Fruit fly (Drosophila melanogaster) Kc167 (cell line): Measurements from ENCODE around the gene fzy.

ENCODE experiments used
- Myc ChIP-seq: fragments of >200 bp; optimal IDR thresholded peaks from 2 replicates; lab custom pipeline; 2017; ENCODE audit warnings: missing external identifiers
- Sin3A ChIP-seq: fragments of >200 bp; optimal IDR thresholded peaks from 2 replicates; lab custom pipeline; 2018; ENCODE audit warnings: missing external identifiers
- h ChIP-seq: fragments of >200 bp; optimal IDR thresholded peaks from 3 replicates; lab custom pipeline; 2018; ENCODE audit warnings: missing external identifiers
- insv ChIP-seq: fragments of >200 bp; optimal IDR thresholded peaks from 3 replicates; lab custom pipeline; 2018; ENCODE audit warnings: missing external identifiers
- psq ChIP-seq: fragments of >200 bp; optimal IDR thresholded peaks from 2 replicates; lab custom pipeline; 2017; ENCODE audit warnings: missing external identifiers
- ttk ChIP-seq: sonication (Bioruptor generic); optimal IDR thresholded peaks from 2 replicates; lab custom pipeline; 2017; ENCODE audit warnings: missing external identifiers

fzy gene

dm6 chr2L:16299466-16300311, 11.1 kb upstream of the fzy start, which contains the start of the genes heix and CG17328:
Gene heix, minus strand, starts transcription at chr2L:16299858.
Gene CG17328, plus strand, starts transcription at chr2L:16299943.
- no peak for TF ChIP-seq psq (lab: Kevin White, UChicago)
- TF ChIP-seq insv (lab: Kevin White, UChicago) = no peak

- TF ChIP-seq Sin3A (no peak), psq (lab: Kevin White, UChicago) (no peak), ttk (lab: Kevin White, UChicago) (no peak), h (no peak), insv (lab: Kevin White, UChicago) (no peak), Myc (lab: Kevin White, UChicago) (no peak)
Measured at dm6 chr2L:16302773-16303279, 7.9 kb upstream of the fzy start, which contains the start of gene GMF. Gene GMF, minus strand, starts transcription at chr2L:16302954.

dm6 chr2L:16307026-16307703, 3.6 kb upstream of the fzy start, which contains the start of the genes CG5861 and Syx5:
Gene CG5861, minus strand, starts transcription at chr2L:16307298.
Gene Syx5, plus strand, starts transcription at chr2L:16307346.
- TF ChIP-seq ttk (lab: Kevin White, UChicago) = no peak
- no peak for TF ChIP-seq psq (lab: Kevin White, UChicago)
- no peak for TF ChIP-seq Sin3A

DNA sequence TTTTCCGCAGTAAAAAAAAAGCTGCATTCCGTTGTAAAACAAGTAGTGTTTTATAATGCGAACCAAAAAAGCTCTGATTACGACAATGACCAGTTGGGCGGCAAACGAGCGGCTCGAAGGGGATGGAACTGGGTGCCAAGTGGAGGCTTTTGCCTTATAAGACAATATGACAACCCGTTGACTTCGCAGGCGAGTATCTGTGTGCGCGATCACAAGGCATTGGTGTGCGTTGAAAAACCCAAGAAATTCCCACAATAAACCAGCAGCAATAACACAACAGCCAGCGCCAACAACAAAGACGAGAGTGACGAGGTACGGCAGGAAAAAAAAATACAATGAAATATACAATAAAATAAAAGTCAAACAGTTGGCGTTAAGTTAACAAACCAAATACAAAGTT, 4.3 kb downstream of the fzy start:
- TF ChIP-seq insv (lab: Kevin White, UChicago) (no peak), psq (lab: Kevin White, UChicago) (no peak), ttk (lab: Kevin White, UChicago) (no peak), h (no peak), Sin3A (no peak), Myc (lab: Kevin White, UChicago) (no peak)

- TF ChIP-seq Myc (lab: Kevin White, UChicago) (no peak), h (no peak), Sin3A (no peak), psq (lab: Kevin White, UChicago) (no peak), ttk (lab: Kevin White, UChicago) (no peak), insv (lab: Kevin White, UChicago) (no peak)
Measured at dm6 chr2L:16315844-16316243, 5.1 kb downstream of the fzy start.

dm6 chr2L:16316410-16316809, 5.7 kb downstream of the fzy start:
- TF ChIP-seq Sin3A = no peak
- TF ChIP-seq h = no peak
- no peak for TF ChIP-seq insv (lab: Kevin White, UChicago)

DNA sequence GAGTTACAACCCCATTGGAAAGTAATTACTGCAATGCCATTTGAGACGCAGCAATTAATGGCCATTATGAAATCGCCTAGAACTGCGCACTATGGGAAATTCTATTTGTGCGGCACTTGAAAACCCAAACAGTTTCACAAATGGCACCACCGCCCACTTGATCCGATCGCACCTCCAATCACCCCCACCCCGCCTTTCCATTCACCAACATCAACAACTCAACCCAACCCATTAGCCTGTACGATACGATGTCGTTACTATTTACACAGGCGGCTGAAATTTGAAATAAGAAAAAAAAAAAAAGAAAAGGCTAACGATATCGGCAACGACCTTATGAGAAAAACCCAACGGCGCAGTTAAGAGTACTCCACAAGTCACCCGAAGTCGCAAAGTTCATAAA, 6.4 kb downstream of the fzy start:
- TF ChIP-seq h (no peak), insv (lab: Kevin White, UChicago) (no peak), psq (lab: Kevin White, UChicago) (no peak), Sin3A (no peak), Myc (lab: Kevin White, UChicago) (no peak), ttk (lab: Kevin White, UChicago) (no peak)

dm6 chr2L:16317777-16318610, 7.2 kb downstream of the fzy start:
- TF ChIP-seq insv (lab: Kevin White, UChicago) (no peak), Myc (lab: Kevin White, UChicago) (no peak), h (no peak), Sin3A (no peak), ttk (lab: Kevin White, UChicago) (no peak), psq (lab: Kevin White, UChicago) (no peak)

- no peak for TF ChIP-seq insv (lab: Kevin White, UChicago)
- TF ChIP-seq Sin3A = no peak
- no peak for TF ChIP-seq ttk (lab: Kevin White, UChicago)
- TF ChIP-seq Myc (lab: Kevin White, UChicago) = no peak
- TF ChIP-seq psq (lab: Kevin White, UChicago) = no peak
- no peak for TF ChIP-seq h
Measured at dm6 chr2L:16319743-16320142, 9.0 kb downstream of the fzy start.

DNA sequence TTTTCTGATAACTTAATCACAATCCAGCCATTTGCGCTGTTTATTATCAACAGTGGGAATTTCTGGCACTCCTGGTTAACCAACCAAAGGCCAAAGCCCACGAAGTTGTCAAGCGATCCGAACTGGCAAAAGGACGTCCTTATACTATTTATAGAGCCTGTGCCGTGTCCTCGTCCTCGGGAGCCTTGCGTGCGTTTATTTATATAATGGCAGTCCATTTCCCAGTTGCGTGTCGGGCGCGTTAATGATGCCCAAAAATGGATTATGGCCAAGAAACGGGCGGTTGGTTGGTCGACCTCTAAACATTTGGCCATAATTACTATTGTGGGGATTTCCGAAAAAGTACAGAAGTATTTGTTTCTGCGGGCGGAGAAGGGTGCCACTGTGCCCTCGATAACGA, 9.7 kb downstream of the fzy start:
- no peak for TF ChIP-seq Sin3A
- no peak for TF ChIP-seq h
- no peak for TF ChIP-seq Myc (lab: Kevin White, UChicago)
- no peak for TF ChIP-seq ttk (lab: Kevin White, UChicago)
- no peak for TF ChIP-seq insv (lab: Kevin White, UChicago)
- no peak for TF ChIP-seq psq (lab: Kevin White, UChicago)

- TF ChIP-seq insv (lab: Kevin White, UChicago) (no peak), Sin3A (no peak), psq (lab: Kevin White, UChicago) (no peak), ttk (lab: Kevin White, UChicago) (no peak), h (no peak)
Measured at dm6 chr2L:16321209-16321608, 10.5 kb downstream of the fzy start.
